Fruit fly (Drosophila melanogaster) whole organism, embryonic: Measurements from ENCODE around the gene E2f1.

Experiments
- Atf3 ChIP-seq: fragments of 200-800 bp; sonication (Bioruptor generic); optimal IDR thresholded peaks from 3 replicates; lab custom pipeline; 2016; ENCODE audit warnings: missing biosample characterization, missing genetic modification characterization
- B-H2 ChIP-seq: fragments of 200-800 bp; sonication (Bioruptor generic); optimal IDR thresholded peaks from 2 replicates; lab custom pipeline; 2018; ENCODE audit warnings: missing biosample characterization, mild to moderate bottlenecking, missing genetic modification characterization
- CG10565 ChIP-seq: fragments of 200-800 bp; sonication (Bioruptor generic); optimal IDR thresholded peaks from 3 replicates; lab custom pipeline; 2016; ENCODE audit warnings: missing biosample characterization, mild to moderate bottlenecking, missing genetic modification characterization
- CG14710 ChIP-seq: fragments of 200-800 bp; sonication (Bioruptor generic); optimal IDR thresholded peaks from 3 replicates; lab custom pipeline; 2019; ENCODE audit warnings: missing biosample characterization, mild to moderate bottlenecking, missing genetic modification characterization, moderate library complexity
- CG17328 ChIP-seq: fragments of 200-800 bp; sonication (Bioruptor generic); IDR thresholded peaks from 2 replicates; pipeline ENCODE4 v1.3.6; 2022; ENCODE audit warnings: missing biosample characterization, missing genetic modification characterization
- CG18011 ChIP-seq: fragments of 200-800 bp; sonication (Bioruptor generic); optimal IDR thresholded peaks from 2 replicates; lab custom pipeline; 2017; ENCODE audit warnings: missing biosample characterization, missing genetic modification characterization, mild to moderate bottlenecking, moderate library complexity, missing genotype
- CG18619 ChIP-seq: fragments of 200-800 bp; sonication (Bioruptor generic); optimal IDR thresholded peaks from 3 replicates; lab custom pipeline; 2017; ENCODE audit warnings: missing biosample characterization, mild to moderate bottlenecking, missing genetic modification characterization
- CG30403 ChIP-seq: fragments of 200-800 bp; sonication (Bioruptor generic); optimal IDR thresholded peaks from 3 replicates; lab custom pipeline; 2016; ENCODE audit warnings: missing biosample characterization, missing genetic modification characterization
- CG3065 ChIP-seq: fragments of 200-800 bp; sonication (Bioruptor generic); optimal IDR thresholded peaks from 2 replicates; lab custom pipeline; 2016; ENCODE audit warnings: missing biosample characterization, missing genetic modification characterization
- CG3163 ChIP-seq: fragments of 200-800 bp; sonication (Bioruptor generic); optimal IDR thresholded peaks from 3 replicates; lab custom pipeline; 2016; ENCODE audit warnings: missing biosample characterization, missing genetic modification characterization
- CG4730 ChIP-seq: fragments of 200-800 bp; sonication (Bioruptor generic); IDR thresholded peaks from 2 replicates; pipeline ENCODE4 v1.3.6; 2022; ENCODE audit warnings: missing biosample characterization, missing genetic modification characterization
- CG6254 ChIP-seq: fragments of 200-800 bp; sonication (Bioruptor generic); optimal IDR thresholded peaks from 3 replicates; lab custom pipeline; 2017; ENCODE audit warnings: mild to moderate bottlenecking, missing biosample characterization, missing genetic modification reagents, missing genetic modification characterization
- CG6272 ChIP-seq: fragments of 200-800 bp; sonication (Bioruptor generic); IDR thresholded peaks from 2 replicates; pipeline ENCODE4 v1.3.6; 2022; ENCODE audit warnings: missing biosample characterization, missing genetic modification characterization
- CG6813 ChIP-seq: fragments of 200-800 bp; sonication (Bioruptor generic); optimal IDR thresholded peaks from 2 replicates; lab custom pipeline; 2017; ENCODE audit warnings: missing biosample characterization, missing genetic modification characterization, mild to moderate bottlenecking, moderate library complexity, missing genetic modification reagents
- CG7556 ChIP-seq: fragments of 200-800 bp; sonication (Bioruptor generic); optimal IDR thresholded peaks from 2 replicates; lab custom pipeline; 2017; ENCODE audit warnings: missing biosample characterization, mild to moderate bottlenecking, missing genetic modification characterization
- CG7963 ChIP-seq: fragments of 200-800 bp; sonication (Bioruptor generic); IDR thresholded peaks from 3 replicates; pipeline ENCODE4 v1.3.6; 2022; ENCODE audit warnings: missing biosample characterization, missing genetic modification characterization; ENCODE audit not compliant: partially characterized antibody
- CG7987 ChIP-seq: fragments of 200-800 bp; sonication (Bioruptor generic); optimal IDR thresholded peaks from 2 replicates; lab custom pipeline; 2018; ENCODE audit warnings: missing biosample characterization, mild to moderate bottlenecking, missing genetic modification characterization, moderate library complexity
- CG8765 ChIP-seq: fragments of 200-800 bp; sonication (Bioruptor generic); IDR thresholded peaks from 2 replicates; pipeline ENCODE4 v1.3.6; 2022; ENCODE audit warnings: missing biosample characterization, missing genetic modification characterization
- CG9932 ChIP-seq: fragments of 200-800 bp; sonication (Bioruptor generic); IDR thresholded peaks from 2 replicates; pipeline ENCODE4 v1.3.6; 2022; ENCODE audit warnings: missing biosample characterization, missing genetic modification characterization
- CTCF ChIP-seq: fragments of 200-800 bp; sonication (Bioruptor generic); optimal IDR thresholded peaks from 2 replicates; lab custom pipeline; 2017; ENCODE audit warnings: missing biosample characterization, mild to moderate bottlenecking, missing genetic modification characterization, moderate library complexity
- Camta ChIP-seq: fragments of 200-800 bp; sonication (Bioruptor generic); optimal IDR thresholded peaks from 2 replicates; lab custom pipeline; 2016; ENCODE audit warnings: missing biosample characterization, missing genetic modification characterization
- E2f2 ChIP-seq: fragments of 200-800 bp; sonication (Bioruptor generic); IDR thresholded peaks from 2 replicates; pipeline ENCODE4 v1.3.6; 2022; ENCODE audit warnings: missing biosample characterization, missing genetic modification characterization
- Eip74EF ChIP-seq, 2 experiments: fragments of 200-800 bp in 1 of 2; fragments of >200 bp in 1 of 2; sonication (Bioruptor generic) in 1 of 2; optimal IDR thresholded peaks; 2 replicates each; lab custom pipeline; 2017 to 2019; ENCODE audit warnings: missing biosample characterization in 2 of 2, missing genetic modification characterization in 2 of 2, mild to moderate bottlenecking in 1 of 2, moderate library complexity in 1 of 2
- HLHmδ ChIP-seq: fragments of 200-800 bp; sonication (Bioruptor generic); optimal IDR thresholded peaks from 2 replicates; lab custom pipeline; 2018; ENCODE audit warnings: missing biosample characterization, mild to moderate bottlenecking, missing genetic modification characterization, moderate library complexity
- Hand ChIP-seq: fragments of 200-800 bp; sonication (Bioruptor generic); optimal IDR thresholded peaks from 2 replicates; lab custom pipeline; 2017; ENCODE audit warnings: mild to moderate bottlenecking, missing biosample characterization, missing genetic modification reagents, missing genetic modification characterization
- Hey ChIP-seq: fragments of 200-800 bp; sonication (Bioruptor generic); optimal IDR thresholded peaks from 3 replicates; lab custom pipeline; 2018; ENCODE audit warnings: missing biosample characterization, mild to moderate bottlenecking, missing genetic modification characterization
- HmgZ ChIP-seq: fragments of 200-800 bp; sonication (Bioruptor generic); optimal IDR thresholded peaks from 2 replicates; lab custom pipeline; 2018; ENCODE audit warnings: missing biosample characterization, mild to moderate bottlenecking, missing genetic modification characterization
- Jarid2 ChIP-seq: fragments of 200-800 bp; sonication (Bioruptor generic); optimal IDR thresholded peaks from 3 replicates; lab custom pipeline; 2017; ENCODE audit warnings: mild to moderate bottlenecking, missing biosample characterization, missing genetic modification reagents, missing genetic modification characterization
- Rfx ChIP-seq: fragments of 200-800 bp; sonication (Bioruptor generic); IDR thresholded peaks from 2 replicates; pipeline ENCODE4 v1.3.6; 2022; ENCODE audit warnings: missing biosample characterization, missing genetic modification characterization
- Side ChIP-seq: fragments of 200-800 bp; sonication (Bioruptor generic); optimal IDR thresholded peaks from 2 replicates; lab custom pipeline; 2016; ENCODE audit warnings: missing biosample characterization, missing genetic modification characterization
- Sry-δ ChIP-seq: fragments of 200-800 bp; sonication (Bioruptor generic); optimal IDR thresholded peaks from 2 replicates; lab custom pipeline; 2016; ENCODE audit warnings: missing biosample characterization, missing genetic modification characterization
- Vsx1 ChIP-seq: fragments of 200-800 bp; sonication (Bioruptor generic); optimal IDR thresholded peaks from 2 replicates; lab custom pipeline; 2017; ENCODE audit warnings: missing biosample characterization, mild to moderate bottlenecking, missing genetic modification characterization, missing genetic modification reagents
- abd-A ChIP-seq: fragments of 200-800 bp; sonication (Bioruptor generic); optimal IDR thresholded peaks from 3 replicates; lab custom pipeline; 2019; ENCODE audit warnings: missing biosample characterization, mild to moderate bottlenecking, missing genetic modification characterization, moderate library complexity
- ash1 ChIP-seq: fragments of 200-800 bp; sonication (Bioruptor generic); optimal IDR thresholded peaks from 2 replicates; lab custom pipeline; 2018; ENCODE audit warnings: missing biosample characterization, mild to moderate bottlenecking, missing genetic modification characterization
- az2 ChIP-seq: fragments of 200-800 bp; sonication (Bioruptor generic); optimal IDR thresholded peaks from 3 replicates; lab custom pipeline; 2016; ENCODE audit warnings: missing biosample characterization, missing genetic modification characterization
- caup ChIP-seq: fragments of 200-800 bp; sonication (Bioruptor generic); optimal IDR thresholded peaks from 3 replicates; lab custom pipeline; 2017; ENCODE audit warnings: missing biosample characterization, mild to moderate bottlenecking, missing genetic modification characterization, moderate library complexity; ENCODE audit not compliant: severe bottlenecking
- gem ChIP-seq: fragments of 200-800 bp; sonication (Bioruptor generic); optimal IDR thresholded peaks from 2 replicates; lab custom pipeline; 2019; ENCODE audit warnings: missing biosample characterization, mild to moderate bottlenecking, missing genetic modification characterization, moderate library complexity
- gfzf ChIP-seq: fragments of 200-800 bp; sonication (Bioruptor generic); optimal IDR thresholded peaks from 2 replicates; lab custom pipeline; 2016; ENCODE audit warnings: missing biosample characterization, mild to moderate bottlenecking, missing genetic modification characterization, moderate library complexity
- insv ChIP-seq, 2 experiments: fragments of 200-800 bp; sonication (Bioruptor generic); optimal IDR thresholded peaks; 3 replicates each; lab custom pipeline; 2016 to 2018; ENCODE audit warnings: missing biosample characterization in 2 of 2, missing genetic modification characterization in 2 of 2
- ken ChIP-seq: fragments of 200-800 bp; sonication (Bioruptor generic); IDR thresholded peaks from 3 replicates; pipeline ENCODE4 v1.3.6; 2022; ENCODE audit warnings: missing biosample characterization, missing genetic modification characterization
- nerfin-1 ChIP-seq: fragments of 200-800 bp; sonication (Bioruptor generic); optimal IDR thresholded peaks from 3 replicates; lab custom pipeline; 2019; ENCODE audit warnings: missing biosample characterization, mild to moderate bottlenecking, missing genetic modification characterization, moderate library complexity
- pita ChIP-seq: fragments of 200-800 bp; sonication (Bioruptor generic); optimal IDR thresholded peaks from 2 replicates; lab custom pipeline; 2017; ENCODE audit warnings: missing biosample characterization, mild to moderate bottlenecking, missing genetic modification characterization
- sens ChIP-seq: fragments of 200-800 bp; sonication (Bioruptor generic); peaks from one replicate; lab custom pipeline; 2016; ENCODE audit warnings: missing biosample characterization, missing genetic modification characterization
- slp2 ChIP-seq: fragments of 200-800 bp; sonication (Bioruptor generic); optimal IDR thresholded peaks from 2 replicates; lab custom pipeline; 2016; ENCODE audit warnings: missing biosample characterization, missing genetic modification characterization
- sug ChIP-seq: fragments of 200-800 bp; optimal IDR thresholded peaks from 2 replicates; lab custom pipeline; 2019; ENCODE audit warnings: missing biosample characterization, mild to moderate bottlenecking, missing genetic modification characterization, moderate library complexity
- twi ChIP-seq: fragments of 200-800 bp; optimal IDR thresholded peaks from 2 replicates; lab custom pipeline; 2019; ENCODE audit warnings: missing biosample characterization, mild to moderate bottlenecking, missing genetic modification characterization, moderate library complexity
- wdn ChIP-seq: fragments of 200-800 bp; sonication (Bioruptor generic); IDR thresholded peaks from 2 replicates; pipeline ENCODE4 v1.3.6; 2022; ENCODE audit warnings: missing biosample characterization, missing genetic modification characterization
- zen ChIP-seq: fragments of 200-800 bp; sonication (Bioruptor generic); optimal IDR thresholded peaks from 3 replicates; lab custom pipeline; 2018; ENCODE audit warnings: missing biosample characterization, mild to moderate bottlenecking, missing genetic modification characterization, moderate library complexity
- zfh2 ChIP-seq: fragments of 200-800 bp; sonication (Bioruptor generic); optimal IDR thresholded peaks from 2 replicates; lab custom pipeline; 2016; ENCODE audit warnings: missing biosample characterization, missing genetic modification characterization

E2f1 gene

DNA sequence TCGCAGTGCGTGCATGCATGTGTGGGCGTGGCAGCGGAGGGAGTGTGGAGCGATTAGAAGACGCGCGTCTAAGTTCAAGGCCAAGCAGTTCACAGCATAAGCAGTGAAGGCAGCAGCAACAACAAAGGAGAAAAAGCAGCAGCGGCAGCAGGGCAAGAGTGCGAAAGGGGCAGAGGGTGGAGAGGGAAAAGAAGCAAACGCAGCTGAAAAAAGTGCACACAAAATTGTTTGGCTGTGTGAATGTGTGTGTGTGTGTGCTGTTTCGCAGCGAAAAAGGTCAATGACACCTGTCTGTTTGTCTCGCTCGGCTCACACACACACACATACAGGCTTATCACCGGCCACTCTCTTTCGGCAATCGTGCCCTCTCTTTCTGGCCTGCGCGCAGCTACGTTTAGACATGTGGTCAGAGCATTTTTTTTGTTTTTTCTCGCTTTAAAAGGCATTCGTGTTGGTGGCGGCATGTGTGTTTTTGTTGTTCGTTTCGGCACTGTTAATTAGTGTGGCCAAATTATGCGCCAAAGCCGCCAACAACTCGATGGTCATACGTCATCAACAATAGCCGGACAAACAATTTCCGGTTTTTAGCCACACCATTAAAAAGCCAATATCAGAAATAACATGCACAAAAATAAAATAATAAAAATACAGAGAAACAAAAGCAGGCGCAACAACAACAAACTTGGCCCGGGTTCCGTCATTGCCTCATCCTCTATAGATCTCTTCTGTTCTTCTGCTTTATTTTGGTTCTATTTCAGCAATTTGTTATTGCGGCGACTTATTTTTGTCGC, 44.4 kb downstream of the E2f1 start (continued):
- peak; percentile 3 for TF ChIP-seq CG6813 (GFP tag; lab: Kevin White, UChicago)
- TF ChIP-seq CG30403 (GFP tag; lab: Kevin White, UChicago) = no peak
- peak in 1 of 2 experiments; percentile 76 for TF ChIP-seq Eip74EF (GFP tag; optimal IDR thresholded peaks at IDR 0.05; lab: Kevin White, UChicago)
- TF ChIP-seq Rfx (GFP tag; lab: Robert Waterston, UW) = no peak
- TF ChIP-seq CG17328 (GFP tag; lab: Robert Waterston, UW) = no peak
- peak; percentile 50 for TF ChIP-seq CG7987 (GFP tag; lab: Kevin White, UChicago)
- no peak for TF ChIP-seq Camta
- peak; percentile 54 for TF ChIP-seq zen (tag; lab: Kevin White, UChicago)
- TF ChIP-seq gfzf (GFP tag; lab: Kevin White, UChicago) = peak; percentile 37
- TF ChIP-seq CG4730 (GFP tag; lab: Robert Waterston, UW) = no peak
- TF ChIP-seq caup (GFP tag; lab: Kevin White, UChicago) = peak; percentile 34
- peak; percentile 13 for TF ChIP-seq Jarid2
- peak; percentile 92 for TF ChIP-seq twi
- no peak for TF ChIP-seq wdn
- peak; percentile 53 for TF ChIP-seq sug (tag; lab: Kevin White, UChicago)
- no peak for TF ChIP-seq CG8765 (GFP tag; lab: Robert Waterston, UW)
- peak; percentile 88 for TF ChIP-seq abd-A (tag; lab: Kevin White, UChicago)
- TF ChIP-seq Vsx1 (GFP tag; lab: Kevin White, UChicago) = peak; percentile 23
- TF ChIP-seq zfh2 (GFP tag; lab: Kevin White, UChicago) = no peak
- peak; percentile 43 for TF ChIP-seq B-H2
- no peak for TF ChIP-seq ken (GFP tag; lab: Robert Waterston, UW)
- no peak for TF ChIP-seq CG7556 (GFP tag; lab: Kevin White, UChicago)
- peak; percentile 59 for TF ChIP-seq CG3163 (GFP tag; lab: Kevin White, UChicago)
- TF ChIP-seq sens = peak; percentile 62
- TF ChIP-seq CG6254 (GFP tag; lab: Kevin White, UChicago) = no peak
- TF ChIP-seq Atf3 = no peak
- TF ChIP-seq gem = no peak
- TF ChIP-seq pita (GFP tag; lab: Kevin White, UChicago) = no peak
- TF ChIP-seq CTCF (GFP tag; lab: Kevin White, UChicago) = no peak
- peak in 1 of 2 experiments; percentile 4 for TF ChIP-seq insv (GFP tag; optimal IDR thresholded peaks at IDR 0.05; lab: Kevin White, UChicago)
- no peak for TF ChIP-seq CG18011 (GFP tag; lab: Kevin White, UChicago)
- peak; percentile 38 for TF ChIP-seq HmgZ (tag; lab: Kevin White, UChicago)
- no peak for TF ChIP-seq CG6272 (GFP tag; lab: Robert Waterston, UW)
- TF ChIP-seq HLHmδ (GFP tag; lab: Kevin White, UChicago) = peak; percentile 22
- no peak for TF ChIP-seq CG7963
- peak; percentile 80 for TF ChIP-seq CG3065 (GFP tag; lab: Kevin White, UChicago)
- peak; percentile 32 for TF ChIP-seq Hey (tag; lab: Kevin White, UChicago)
- peak; percentile 38 for TF ChIP-seq Hand (GFP tag; lab: Kevin White, UChicago)
- no peak for TF ChIP-seq CG18619 (GFP tag; lab: Kevin White, UChicago)
- no peak for TF ChIP-seq Side (GFP tag; lab: Kevin White, UChicago)
- TF ChIP-seq ash1 (GFP tag; lab: Kevin White, UChicago) = peak; percentile 3
- TF ChIP-seq CG10565 (GFP tag; lab: Kevin White, UChicago) = no peak
- no peak for TF ChIP-seq CG9932 (GFP tag; lab: Robert Waterston, UW)
- TF ChIP-seq nerfin-1 (tag; lab: Kevin White, UChicago) = peak; percentile 8
- TF ChIP-seq slp2 = no peak
- TF ChIP-seq Sry-δ (GFP tag; lab: Kevin White, UChicago) = no peak
- no peak for TF ChIP-seq CG14710 (tag; lab: Kevin White, UChicago)
- TF ChIP-seq E2f2 = no peak
- no peak for TF ChIP-seq az2 (GFP tag; lab: Kevin White, UChicago)
